Fruit fly (Drosophila melanogaster) whole organism: ENCODE measurements around the gene cmb.

Experiments
- CG8478 ChIP-seq: fragments of >200 bp; optimal IDR thresholded peaks from 2 replicates; lab custom pipeline; 2018; ENCODE audit warnings: inconsistent platforms
- Dll ChIP-seq: fragments of >200 bp; optimal IDR thresholded peaks from 2 replicates; lab custom pipeline; 2017
- EcR ChIP-seq, 2 experiments: fragments of >200 bp; optimal IDR thresholded peaks; 2 replicates each; lab custom pipeline; 2017; ENCODE audit warnings: missing biosample characterization in 2 of 2, missing genetic modification characterization in 2 of 2, missing genetic modification reagents in 2 of 2
- pan ChIP-seq: fragments of >200 bp; optimal IDR thresholded peaks from 2 replicates; lab custom pipeline; 2017
- psq ChIP-seq: fragments of >200 bp; optimal IDR thresholded peaks from 2 replicates; lab custom pipeline; 2017
- usp ChIP-seq: fragments of >200 bp; optimal IDR thresholded peaks from 2 replicates; lab custom pipeline; 2017; ENCODE audit warnings: missing biosample characterization, missing genetic modification characterization, mixed read lengths

The cmb gene

DNA sequence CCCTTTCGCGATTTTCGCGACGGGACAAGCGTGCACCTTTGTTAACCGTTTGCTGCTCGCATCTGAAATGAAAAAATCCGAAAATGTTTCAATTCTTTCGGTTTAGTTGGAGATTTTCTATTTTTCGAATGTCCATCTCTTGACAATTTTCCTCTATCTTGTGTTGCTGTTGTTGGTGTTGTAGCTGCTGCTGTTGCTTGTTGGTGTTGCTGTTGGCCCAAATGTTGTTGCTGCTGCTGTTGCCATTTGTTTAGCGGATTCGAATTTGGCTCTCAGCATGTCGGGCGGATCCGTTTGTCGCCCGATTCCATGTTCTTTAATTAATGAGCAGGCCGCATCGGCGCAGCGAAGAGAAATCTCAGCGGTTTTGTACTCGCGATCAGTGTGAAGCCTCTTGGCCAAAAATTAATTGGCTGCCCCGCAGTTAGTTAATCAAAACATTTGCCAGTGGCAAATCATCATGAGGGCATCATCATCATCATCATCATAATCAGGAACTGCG, 20.1 kb upstream of the cmb start, which contains the start of gene CG32121:
CG32121 (minus strand) TSS at position 51 of the 502 bp plus-strand sequence.
- no peak for TF ChIP-seq EcR (GFP tag; optimal IDR thresholded peaks at IDR 0.05; lab: Kevin White, UChicago)
- no peak for TF ChIP-seq usp (GFP tag; lab: Kevin White, UChicago)
- no peak for TF ChIP-seq Dll (lab: Kevin White, UChicago)
- no peak for TF ChIP-seq pan
- no peak for TF ChIP-seq psq (lab: Kevin White, UChicago)
- TF ChIP-seq CG8478 (lab: Kevin White, UChicago) = no peak

DNA sequence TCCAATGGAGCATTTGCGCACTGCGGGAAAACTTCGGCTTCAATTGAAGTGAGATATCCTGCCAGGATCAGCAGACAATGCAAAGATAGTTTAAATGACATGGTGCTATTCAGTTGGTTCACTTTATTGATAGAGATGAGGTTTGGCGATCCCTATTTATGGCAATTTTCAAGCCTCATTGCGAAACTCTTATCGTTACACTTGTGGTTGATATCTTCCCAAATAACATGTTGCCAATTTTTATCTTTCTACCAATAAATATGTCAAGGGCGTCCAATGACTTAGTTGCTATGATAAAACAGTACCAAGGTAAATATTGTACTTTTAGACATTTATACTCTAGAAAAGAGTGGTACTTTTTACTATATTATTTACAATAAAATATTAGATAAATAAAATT, 18.3 kb upstream of the cmb start, which contains the start of gene CG33263:
CG33263 (minus strand) TSS at position 101 of the 400 bp plus-strand sequence.
- TF ChIP-seq EcR (GFP tag; optimal IDR thresholded peaks at IDR 0.05; lab: Kevin White, UChicago) (no peak), usp (GFP tag; lab: Kevin White, UChicago) (no peak), CG8478 (lab: Kevin White, UChicago) (no peak), psq (lab: Kevin White, UChicago) (no peak), Dll (lab: Kevin White, UChicago) (no peak), pan (no peak)

DNA sequence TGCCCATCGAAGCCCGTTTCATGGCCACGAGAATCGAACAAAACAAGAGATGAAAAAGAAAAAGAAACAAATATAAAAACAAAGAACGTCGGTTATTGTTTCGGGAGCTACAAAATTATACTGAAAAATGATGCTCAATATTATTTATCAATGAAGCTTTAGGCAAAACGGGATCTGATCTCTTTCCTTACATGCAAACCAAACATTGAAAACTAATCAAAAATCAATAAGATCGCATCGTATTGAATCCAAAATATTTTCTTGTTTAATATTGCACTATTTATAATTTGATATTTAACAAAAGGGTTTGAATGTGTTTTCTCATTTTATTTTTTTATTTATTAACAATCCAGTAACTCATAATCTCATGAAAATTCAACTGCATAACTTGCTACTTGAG, 16.8 kb upstream of the cmb start, which contains the start of gene CG14106:
CG14106 (minus strand) TSS at position 101 of the 400 bp plus-strand sequence.
- TF ChIP-seq CG8478 (lab: Kevin White, UChicago) = no peak
- no peak for TF ChIP-seq usp (GFP tag; lab: Kevin White, UChicago)
- no peak for TF ChIP-seq EcR (GFP tag; optimal IDR thresholded peaks at IDR 0.05; lab: Kevin White, UChicago)
- no peak for TF ChIP-seq Dll (lab: Kevin White, UChicago)
- TF ChIP-seq psq (lab: Kevin White, UChicago) = no peak
- no peak for TF ChIP-seq pan

DNA sequence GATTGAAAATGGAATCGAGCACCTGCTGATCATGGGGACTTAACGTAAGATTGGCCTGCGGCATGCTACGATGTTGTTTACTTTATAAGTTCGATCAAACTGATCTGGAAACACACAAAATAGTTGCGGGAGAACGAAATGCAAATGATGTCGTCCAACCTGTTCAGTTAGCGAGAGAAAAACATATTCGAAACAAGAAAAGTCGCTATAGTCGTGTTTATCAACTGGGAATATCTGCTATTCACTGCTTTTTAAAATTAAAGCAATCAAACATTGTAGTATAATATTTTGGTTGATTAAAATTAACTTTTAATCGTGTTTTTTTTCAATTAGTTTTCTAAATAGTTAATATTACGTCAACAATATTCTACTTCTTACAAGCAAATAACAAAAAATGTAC, 15.8 kb upstream of the cmb start, which contains the start of gene CG14105:
CG14105 (minus strand) TSS at position 101 of the 400 bp plus-strand sequence.
- TF ChIP-seq EcR (GFP tag; optimal IDR thresholded peaks at IDR 0.05; lab: Kevin White, UChicago) = no peak
- TF ChIP-seq usp (GFP tag; lab: Kevin White, UChicago) = no peak
- no peak for TF ChIP-seq CG8478 (lab: Kevin White, UChicago)
- no peak for TF ChIP-seq pan
- TF ChIP-seq Dll (lab: Kevin White, UChicago) = no peak
- TF ChIP-seq psq (lab: Kevin White, UChicago) = no peak

DNA sequence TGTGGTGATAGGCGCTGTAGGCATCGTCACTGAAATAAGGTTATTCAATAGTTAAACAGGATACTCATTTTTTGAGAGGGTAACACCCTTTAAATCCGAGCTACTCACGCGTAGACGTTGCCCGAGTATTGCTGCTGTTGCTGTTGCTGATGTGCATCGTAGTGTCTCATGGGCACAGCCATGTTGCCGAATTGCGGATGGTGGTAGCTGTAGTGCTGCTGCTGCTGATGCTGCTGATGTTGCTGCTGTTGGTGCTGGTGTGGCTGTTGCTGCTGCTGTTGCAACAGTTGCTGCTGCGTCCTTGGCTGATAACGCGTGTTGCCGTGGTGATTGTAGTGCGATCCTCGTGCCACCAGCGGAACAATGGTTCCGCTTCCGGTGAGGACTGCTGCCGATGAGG, 12.2 kb upstream of the cmb start:
- no peak for TF ChIP-seq CG8478 (lab: Kevin White, UChicago)
- no peak for TF ChIP-seq Dll (lab: Kevin White, UChicago)
- no peak for TF ChIP-seq EcR (GFP tag; optimal IDR thresholded peaks at IDR 0.05; lab: Kevin White, UChicago)
- TF ChIP-seq psq (lab: Kevin White, UChicago) = no peak
- TF ChIP-seq usp (GFP tag; lab: Kevin White, UChicago) = no peak
- TF ChIP-seq pan = no peak

DNA sequence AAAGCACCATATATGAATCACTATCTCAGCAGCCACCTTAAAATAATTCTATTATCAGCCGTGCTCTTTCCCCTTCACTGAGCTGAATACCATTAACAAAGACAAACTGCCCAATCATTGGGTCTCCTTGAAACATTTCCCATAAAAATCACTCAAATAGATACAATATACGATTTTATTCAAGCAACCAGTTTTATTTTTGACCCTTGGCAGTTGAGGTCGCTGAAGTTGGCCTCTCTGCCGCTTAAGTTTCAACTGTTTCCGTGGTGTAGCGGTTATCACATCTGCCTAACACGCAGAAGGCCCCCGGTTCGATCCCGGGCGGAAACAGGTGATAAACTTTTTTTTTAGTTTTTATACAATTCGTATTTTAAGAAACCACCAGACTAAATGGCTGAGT, 9.6 kb upstream of the cmb start:
- TF ChIP-seq Dll (lab: Kevin White, UChicago) (no peak), pan (no peak), psq (lab: Kevin White, UChicago) (no peak), usp (GFP tag; lab: Kevin White, UChicago) (no peak), CG8478 (lab: Kevin White, UChicago) (no peak), EcR (GFP tag; optimal IDR thresholded peaks at IDR 0.05; lab: Kevin White, UChicago) (no peak)

DNA sequence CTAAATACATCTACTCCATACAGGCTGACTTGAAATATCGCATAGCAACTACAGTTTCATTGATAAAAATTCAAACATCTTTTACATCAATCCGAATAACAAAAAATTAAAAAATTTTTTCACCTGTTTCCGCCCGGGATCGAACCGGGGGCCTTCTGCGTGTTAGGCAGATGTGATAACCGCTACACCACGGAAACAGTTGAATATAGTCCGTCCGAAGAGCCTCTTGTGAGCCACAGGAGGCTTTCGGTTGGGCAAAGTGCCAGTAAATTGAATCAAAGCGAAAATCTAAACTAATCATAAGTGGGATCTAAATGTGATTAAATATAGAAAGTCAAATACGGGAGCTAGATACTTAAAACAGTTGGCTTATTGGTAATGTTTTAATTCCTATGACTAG, 8.9 kb upstream of the cmb start:
- no peak for TF ChIP-seq usp (GFP tag; lab: Kevin White, UChicago)
- no peak for TF ChIP-seq pan
- no peak for TF ChIP-seq Dll (lab: Kevin White, UChicago)
- TF ChIP-seq EcR (GFP tag; optimal IDR thresholded peaks at IDR 0.05; lab: Kevin White, UChicago) = no peak
- no peak for TF ChIP-seq CG8478 (lab: Kevin White, UChicago)
- TF ChIP-seq psq (lab: Kevin White, UChicago) = no peak

DNA sequence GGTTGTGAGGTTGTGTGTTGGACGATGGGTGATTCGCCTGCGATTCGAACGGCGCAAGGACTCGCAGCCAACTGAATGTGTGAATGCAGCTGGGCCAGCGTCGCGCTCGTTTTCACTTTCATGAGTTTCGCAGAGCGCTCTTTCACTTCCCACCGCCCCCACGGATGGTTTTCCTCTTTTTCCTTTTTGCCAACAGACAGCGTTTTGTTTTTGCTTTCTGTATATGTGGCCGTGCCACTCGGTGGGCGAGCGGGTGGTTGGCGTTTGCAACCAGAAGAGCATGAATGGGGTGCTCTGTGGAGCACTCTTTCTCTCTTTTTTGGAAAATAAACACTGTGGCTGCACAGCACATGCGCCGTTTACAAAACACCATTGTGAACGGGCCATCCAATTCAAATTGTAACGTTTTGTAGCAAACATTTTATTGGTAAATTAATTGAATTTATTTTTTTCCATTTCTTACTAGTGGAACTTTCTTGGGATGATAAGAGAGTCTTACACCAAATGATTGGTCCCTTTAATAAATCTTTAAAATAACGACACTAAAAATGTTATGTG, 7.1 kb upstream of the cmb start, which contains the start of gene CG10713:
CG10713 (minus strand) TSS at position 60 of the 558 bp plus-strand sequence.
- TF ChIP-seq Dll (lab: Kevin White, UChicago) = no peak
- no peak for TF ChIP-seq pan
- TF ChIP-seq CG8478 (lab: Kevin White, UChicago) = no peak
- TF ChIP-seq EcR (GFP tag; optimal IDR thresholded peaks at IDR 0.05; lab: Kevin White, UChicago) = no peak
- TF ChIP-seq psq (lab: Kevin White, UChicago) = no peak
- TF ChIP-seq usp (GFP tag; lab: Kevin White, UChicago) = no peak

DNA sequence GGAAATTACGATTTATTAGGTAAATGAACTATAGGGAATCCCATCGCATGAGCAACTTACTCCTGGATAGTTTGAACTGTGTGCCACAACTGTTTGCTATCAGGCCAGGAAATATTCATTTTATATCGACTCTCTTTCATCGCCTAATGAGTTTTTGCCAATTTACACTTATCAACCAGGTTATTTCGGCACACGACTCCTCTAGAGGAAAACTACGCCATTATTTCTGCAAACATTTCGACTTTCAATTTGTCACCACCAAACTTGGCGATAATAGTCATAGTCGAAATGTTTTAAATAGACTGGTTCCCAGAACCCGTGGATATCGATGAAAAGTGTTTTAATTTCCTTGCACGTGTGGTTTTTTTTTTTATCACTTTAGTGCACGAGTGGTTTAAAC, 5.4 kb upstream of the cmb start, which contains the start of gene CG10154:
CG10154 (minus strand) TSS at position 101 of the 400 bp plus-strand sequence.
- TF ChIP-seq CG8478 (lab: Kevin White, UChicago) (no peak), pan (no peak), psq (lab: Kevin White, UChicago) (no peak), EcR (GFP tag; optimal IDR thresholded peaks at IDR 0.05; lab: Kevin White, UChicago) (no peak), usp (GFP tag; lab: Kevin White, UChicago) (no peak), Dll (lab: Kevin White, UChicago) (no peak)

DNA sequence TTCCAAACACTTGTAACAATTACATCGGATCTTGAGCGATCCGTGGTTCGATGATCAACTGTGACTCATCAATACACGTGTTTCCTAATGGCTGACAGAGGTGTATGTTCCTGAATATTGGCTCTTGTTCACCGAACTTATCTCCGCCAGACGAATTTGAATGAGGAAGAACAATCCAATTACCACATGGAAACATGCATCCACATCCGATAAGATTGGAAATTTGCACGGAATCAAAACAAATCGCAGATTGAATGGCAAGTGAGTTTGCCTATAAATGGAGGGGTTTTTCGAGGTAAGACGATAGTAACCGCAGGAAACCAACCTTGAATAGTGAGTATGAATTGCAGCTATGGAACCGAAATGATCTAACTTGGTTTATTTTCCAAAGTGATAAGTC, 4.7 kb upstream of the cmb start, which contains the start of gene CG10725:
CG10725 (plus strand) TSS at position 301 of the 400 bp plus-strand sequence.
- TF ChIP-seq pan (no peak), Dll (lab: Kevin White, UChicago) (no peak), usp (GFP tag; lab: Kevin White, UChicago) (no peak), CG8478 (lab: Kevin White, UChicago) (no peak), EcR (GFP tag; optimal IDR thresholded peaks at IDR 0.05; lab: Kevin White, UChicago) (no peak), psq (lab: Kevin White, UChicago) (no peak)

DNA sequence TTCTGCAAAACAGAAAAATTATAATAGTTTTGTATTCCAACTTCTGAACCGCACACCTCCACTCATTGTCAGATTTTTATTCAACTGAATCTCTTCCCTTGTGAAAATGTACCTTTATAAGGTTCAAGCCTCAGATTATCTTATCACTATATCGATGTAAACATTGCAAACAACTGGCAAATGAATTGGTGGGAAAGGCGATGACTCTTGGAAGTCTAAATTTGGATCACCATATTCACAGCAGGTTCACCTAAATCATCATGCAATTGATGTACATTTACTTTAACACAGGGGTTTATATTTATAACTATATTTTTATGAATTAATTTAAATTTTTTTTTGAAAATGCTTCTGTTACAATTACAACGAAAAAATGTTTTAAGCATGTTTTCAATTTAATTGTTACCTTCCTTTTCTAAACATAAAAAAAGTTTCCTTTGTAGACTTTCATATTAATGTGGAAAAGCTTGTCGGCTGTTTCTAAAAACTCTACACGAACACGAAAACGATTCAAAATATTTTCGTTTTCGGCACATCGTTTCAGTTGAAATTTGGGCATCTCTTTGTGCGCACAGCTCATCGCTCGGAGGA, 1.9 kb upstream of the cmb start, which contains the start of the genes CG10140 and CG14109:
CG10140 (minus strand) TSS at position 101 of the 591 bp plus-strand sequence.
CG14109 (plus strand) TSS at position 541 of the 591 bp plus-strand sequence.
- TF ChIP-seq Dll (lab: Kevin White, UChicago) (no peak), usp (GFP tag; lab: Kevin White, UChicago) (no peak), CG8478 (lab: Kevin White, UChicago) (no peak), EcR (GFP tag; optimal IDR thresholded peaks at IDR 0.05; lab: Kevin White, UChicago) (no peak), psq (lab: Kevin White, UChicago) (no peak), pan (no peak)
